Worm (Caenorhabditis elegans): ENCODE results near the gene F47B8.1.

DNA sequence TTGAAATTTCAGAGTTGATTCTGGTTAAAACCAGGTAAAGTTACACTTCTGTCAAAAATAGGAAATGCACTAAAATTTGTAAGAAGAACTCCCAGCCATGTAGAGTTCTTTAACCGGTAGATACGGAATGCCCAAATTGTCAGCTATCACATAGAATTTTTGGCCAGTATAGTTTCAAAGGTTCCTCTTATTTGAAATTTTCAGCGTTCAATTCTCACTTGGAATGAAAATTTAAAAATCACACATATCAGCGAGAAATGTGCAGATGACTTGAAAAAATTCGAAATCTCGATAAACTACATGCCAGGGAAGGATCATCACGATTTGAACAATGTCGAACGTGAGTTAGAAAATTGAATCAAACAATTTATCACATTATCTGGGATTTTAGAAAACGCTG, 17.6 kb downstream of the F47B8.1 start, which contains the start of gene F14D7.3:
- no peak for TF ChIP-seq nhr-77 (tag; optimal IDR thresholded peaks at IDR 0.05)
- TF ChIP-seq nhr-71 (tag; optimal IDR thresholded peaks at IDR 0.05) = no peak
- TF ChIP-seq jun-1 (tag; optimal IDR thresholded peaks at IDR 0.05) = no peak
